1 fruit fly cellular context compared by ENCODE assay signal in the genomic region with DNA sequence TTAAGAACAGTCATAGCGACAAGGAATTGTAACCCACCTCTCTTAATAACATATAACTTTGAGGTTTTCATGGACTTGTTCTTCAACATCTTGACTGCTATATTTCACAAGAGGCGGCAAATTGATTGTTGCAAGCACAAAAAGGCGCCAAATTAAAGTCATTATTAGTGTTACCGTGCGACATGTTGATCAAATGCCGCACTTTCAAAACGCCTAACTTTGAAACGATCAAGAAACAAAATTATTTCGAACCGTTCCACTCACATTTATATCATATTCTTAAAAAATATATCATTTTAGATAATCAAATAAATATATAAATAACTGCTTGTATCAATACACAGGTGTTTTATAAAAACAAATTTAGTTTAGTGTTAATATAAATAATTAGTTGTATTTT.
TF ChIP-seq lines count a peak whose summit lies in the region.

A gene (minus strand): TSS at position 154 of the 400 bp plus-strand sequence.

TF ChIP-seq in whole organism, embryonic, 481 proteins besides CTCF, POLR2A, EP300 and RAD21 (continued from another document):
- no peak for TF ChIP-seq ewg (GFP tag; optimal IDR thresholded peaks at IDR 0.05; lab: Kevin White, UChicago)
- TF ChIP-seq ci (GFP tag; IDR thresholded peaks at IDR 0.05; lab: Robert Waterston, UW): no peak
- no peak for TF ChIP-seq Fer3 (tag; optimal IDR thresholded peaks at IDR 0.05; lab: Kevin White, UChicago)
- TF ChIP-seq CG32532 (GFP tag; IDR thresholded peaks at IDR 0.05; lab: Robert Waterston, UW): no peak
- TF ChIP-seq Elba2 (GFP tag; optimal IDR thresholded peaks at IDR 0.05; lab: Kevin White, UChicago): no peak
- TF ChIP-seq chinmo (GFP tag; IDR thresholded peaks at IDR 0.05; lab: Robert Waterston, UW; ENCODE audit: partially characterized antibody): no peak
- TF ChIP-seq BEAF-32 (GFP tag; optimal IDR thresholded peaks at IDR 0.05; lab: Kevin White, UChicago): peak; percentile 7
- no peak for TF ChIP-seq CG10565 (GFP tag; optimal IDR thresholded peaks at IDR 0.05; lab: Kevin White, UChicago)
- no peak for TF ChIP-seq CG34422 (GFP tag; IDR thresholded peaks at IDR 0.05; lab: Robert Waterston, UW)
- no peak for TF ChIP-seq CG13624 (GFP tag; optimal IDR thresholded peaks at IDR 0.05; lab: Kevin White, UChicago)
- no peak for TF ChIP-seq CG12659 (GFP tag; optimal IDR thresholded peaks at IDR 0.05; lab: Kevin White, UChicago)
- no peak for TF ChIP-seq br (optimal IDR thresholded peaks at IDR 0.05; lab: Kevin White, UChicago)
- no peak for TF ChIP-seq CG31224 (GFP tag; IDR thresholded peaks at IDR 0.05; lab: Robert Waterston, UW)
- TF ChIP-seq CG3407 (GFP tag; optimal IDR thresholded peaks at IDR 0.05; lab: Kevin White, UChicago): no peak
- TF ChIP-seq trem (tag; optimal IDR thresholded peaks at IDR 0.05; lab: Kevin White, UChicago): peak; percentile 6
- TF ChIP-seq CG30020 (tag; optimal IDR thresholded peaks at IDR 0.05; lab: Kevin White, UChicago): peak; percentile 89
- TF ChIP-seq row (GFP tag; IDR thresholded peaks at IDR 0.05; lab: Robert Waterston, UW): peak; percentile 39; the same call in 2 of the 3 replicates
- TF ChIP-seq ase (GFP tag; IDR thresholded peaks at IDR 0.05; lab: Robert Waterston, UW): no peak
- TF ChIP-seq CG10431 (GFP tag; optimal IDR thresholded peaks at IDR 0.05; lab: Kevin White, UChicago): no peak
- no peak for TF ChIP-seq jigr1 (GFP tag; IDR thresholded peaks at IDR 0.05; lab: Robert Waterston, UW)
- TF ChIP-seq CG9797 (GFP tag; optimal IDR thresholded peaks at IDR 0.05; lab: Kevin White, UChicago): peak; percentile 59
- TF ChIP-seq jumu (GFP tag; optimal IDR thresholded peaks at IDR 0.05; lab: Kevin White, UChicago): no peak
- TF ChIP-seq E2f2 (GFP tag; IDR thresholded peaks at IDR 0.05; lab: Robert Waterston, UW): peak; percentile 80
- no peak for TF ChIP-seq Ets97D (GFP tag; optimal IDR thresholded peaks at IDR 0.05; lab: Kevin White, UChicago)
- TF ChIP-seq CG18262 (tag; optimal IDR thresholded peaks at IDR 0.05; lab: Kevin White, UChicago): no peak
- TF ChIP-seq CG12155 (GFP tag; optimal IDR thresholded peaks at IDR 0.05; lab: Kevin White, UChicago): no peak
- no peak for TF ChIP-seq Oli (tag; optimal IDR thresholded peaks at IDR 0.05; lab: Kevin White, UChicago)
- no peak for TF ChIP-seq wek (GFP tag; optimal IDR thresholded peaks at IDR 0.05; lab: Kevin White, UChicago)
- no peak for TF ChIP-seq CG17829 (tag; optimal IDR thresholded peaks at IDR 0.05; lab: Kevin White, UChicago)
- TF ChIP-seq CG8290 (GFP tag; optimal IDR thresholded peaks at IDR 0.05; lab: Kevin White, UChicago): peak; percentile 46
- no peak for TF ChIP-seq CG8290 (tag; optimal IDR thresholded peaks at IDR 0.05; lab: Kevin White, UChicago)
- peak; percentile 95 for TF ChIP-seq CG1603 (tag; optimal IDR thresholded peaks at IDR 0.05; lab: Kevin White, UChicago)
- no peak for TF ChIP-seq CG34224 (GFP tag; IDR thresholded peaks at IDR 0.05; lab: Robert Waterston, UW; ENCODE audit: partially characterized antibody)
- TF ChIP-seq tx (GFP tag; optimal IDR thresholded peaks at IDR 0.05; lab: Kevin White, UChicago): no peak
- TF ChIP-seq sens (GFP tag; lab: Kevin White, UChicago): peak; percentile 10
- no peak for TF ChIP-seq CG14965 (GFP tag; optimal IDR thresholded peaks at IDR 0.05; lab: Kevin White, UChicago; ENCODE audit: borderline replicate concordance)
